Fruit fly (Drosophila melanogaster) whole organism, pupa: ENCODE measurements around the gene Rbcn-3B.
A peak's percentile ranks its signal among the peaks of the same experiment; 100 is the strongest.

ENCODE experiments used
- CG15710 ChIP-seq: fragments of 200-800 bp; sonication (Bioruptor generic); optimal IDR thresholded peaks from 2 replicates; lab custom pipeline; 2018; ENCODE audit warnings: missing biosample characterization, mild to moderate bottlenecking, missing genetic modification characterization, moderate library complexity
- CG17806 ChIP-seq: fragments of 200-800 bp; sonication (Bioruptor generic); optimal IDR thresholded peaks from 2 replicates; lab custom pipeline; 2018; ENCODE audit warnings: missing biosample characterization, mild to moderate bottlenecking, missing genetic modification characterization, moderate library complexity
- CG32121 ChIP-seq: fragments of 200-800 bp; sonication (Bioruptor generic); IDR thresholded peaks from 2 replicates; pipeline ENCODE4 v1.3.6; 2022; ENCODE audit warnings: missing biosample characterization, missing genetic modification characterization
- CG8301 ChIP-seq: fragments of 200-800 bp; sonication (Bioruptor generic); optimal IDR thresholded peaks from 2 replicates; lab custom pipeline; 2018; ENCODE audit warnings: missing biosample characterization, mild to moderate bottlenecking, missing genetic modification characterization
- CG9948 ChIP-seq: fragments of 200-800 bp; sonication (Bioruptor generic); optimal IDR thresholded peaks from 2 replicates; lab custom pipeline; 2018; ENCODE audit warnings: missing biosample characterization, mild to moderate bottlenecking, missing genetic modification characterization, moderate library complexity
- D1 ChIP-seq: fragments of 200-800 bp; sonication (Bioruptor generic); optimal IDR thresholded peaks from 2 replicates; lab custom pipeline; 2018; ENCODE audit warnings: missing biosample characterization, mild to moderate bottlenecking, missing genetic modification characterization, moderate library complexity
- EcR ChIP-seq: fragments of 200-800 bp; sonication (Bioruptor generic); optimal IDR thresholded peaks from 3 replicates; lab custom pipeline; 2019; ENCODE audit warnings: missing biosample characterization, missing genetic modification characterization, mild to moderate bottlenecking, moderate library complexity, missing genetic modification reagents
- Pif1B ChIP-seq: fragments of 200-800 bp; sonication (Bioruptor generic); optimal IDR thresholded peaks from 3 replicates; lab custom pipeline; 2016; ENCODE audit warnings: missing biosample characterization, missing genetic modification characterization

DNA sequence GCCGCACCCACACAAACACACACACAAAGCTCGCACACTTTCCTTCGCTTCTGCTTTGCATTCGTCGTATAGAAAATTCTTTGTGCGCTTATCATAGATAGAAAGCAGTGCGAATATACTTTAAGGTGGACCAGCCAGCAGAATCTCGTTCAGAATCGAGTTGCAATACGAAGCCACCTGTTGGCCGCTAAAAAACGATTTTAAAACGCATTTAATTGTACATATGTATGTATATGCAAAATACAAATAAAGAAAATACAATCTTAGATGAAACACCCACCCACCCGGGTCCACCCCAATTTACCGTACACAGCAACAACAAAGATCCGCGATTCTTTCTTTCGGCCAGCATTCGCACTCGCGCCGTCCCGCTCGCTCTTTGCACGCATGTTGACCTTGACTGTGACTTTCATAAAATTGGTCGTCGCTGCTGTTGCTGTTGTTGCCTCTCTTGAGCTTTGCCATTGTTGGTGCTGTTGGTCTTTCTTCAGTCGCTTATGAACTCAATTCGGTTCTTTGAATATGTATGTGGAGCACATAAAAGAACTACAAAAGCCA, 39.9 kb downstream of the Rbcn-3B start:
- peak; percentile 93 for TF ChIP-seq Pif1B
- peak; percentile 95 for TF ChIP-seq CG8301 (tag; lab: Kevin White, UChicago)
- TF ChIP-seq CG15710 (tag; lab: Kevin White, UChicago), result peak; percentile 86
- no peak for TF ChIP-seq EcR (GFP tag; lab: Kevin White, UChicago)
- peak; percentile 94 for TF ChIP-seq CG32121
- peak; percentile 85 for TF ChIP-seq CG9948 (tag; lab: Kevin White, UChicago)
- TF ChIP-seq CG17806 (tag; lab: Kevin White, UChicago), result peak; percentile 88
- TF ChIP-seq D1 (tag; lab: Kevin White, UChicago), result peak; percentile 44
